Worm (Caenorhabditis elegans) whole organism, L4 larva: ENCODE results near the gene msp-142.

Source experiments
- dve-1 ChIP-seq: sonication (generic microtip); optimal IDR thresholded peaks from 2 replicates; lab custom pipeline; 2017; ENCODE audit warnings: antibody characterized with exemption, mild to moderate bottlenecking, missing genetic modification characterization, missing compliant biosample characterization; ENCODE audit not compliant: insufficient read depth
- nhr-28 ChIP-seq: fragments of 150-350 bp; optimal IDR thresholded peaks from 2 replicates; lab custom pipeline; 2014; ENCODE audit warnings: missing biosample characterization, missing genetic modification characterization
- pqm-1 ChIP-seq: sonication (generic microtip); optimal IDR thresholded peaks from 2 replicates; lab custom pipeline; 2017; ENCODE audit warnings: missing biosample characterization, missing genetic modification characterization
- zfp-3 ChIP-seq: fragments of 200-800 bp; sonication (Bioruptor generic); conservative IDR thresholded peaks from 2 replicates; pipeline ENCODE4 v1.3.6; 2022; ENCODE audit warnings: missing genetic modification reagents, missing genetic modification characterization, missing compliant biosample characterization

msp-142 gene

DNA sequence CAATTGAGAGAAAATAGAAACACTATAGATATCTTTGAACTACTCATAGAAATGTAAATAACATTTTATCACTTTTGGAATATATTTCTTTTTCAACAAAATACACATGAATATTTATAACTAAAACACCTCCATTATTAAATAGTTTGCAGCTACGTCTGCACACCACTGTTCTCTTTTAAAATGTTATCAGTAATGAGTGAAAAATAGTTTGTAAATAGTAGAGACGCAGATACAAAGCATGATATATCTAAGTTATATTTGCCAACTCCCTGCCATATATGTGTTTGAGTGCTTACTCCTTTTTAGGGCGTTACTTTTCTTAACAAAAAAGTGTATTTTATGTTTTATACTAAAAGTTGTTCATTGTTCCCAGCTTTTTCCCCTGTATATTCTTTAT lies 48.5 kb downstream of the msp-142 start:
- TF ChIP-seq nhr-28 (tag; lab: Kevin White, UChicago) (peak; percentile 72), dve-1 (peak; percentile 34), pqm-1 (peak; percentile 12), zfp-3 (GFP tag; lab: Robert Waterston, UW) (no peak)
